Fruit fly (Drosophila melanogaster) whole organism, embryonic: ENCODE data around the gene Enoph.

Source experiments
- CG10366 ChIP-seq: fragments of 200-800 bp; sonication (Bioruptor generic); IDR thresholded peaks from 2 replicates; pipeline ENCODE4 v1.3.6; 2022; ENCODE audit warnings: missing biosample characterization, missing genetic modification characterization
- Oaz ChIP-seq: fragments of 200-800 bp; sonication (Bioruptor generic); IDR thresholded peaks from 2 replicates; pipeline ENCODE4 v1.3.6; 2022; ENCODE audit warnings: missing biosample characterization, missing genetic modification characterization
- en ChIP-seq: fragments of 200-800 bp; sonication (Bioruptor generic); optimal IDR thresholded peaks from 2 replicates; lab custom pipeline; 2016; ENCODE audit warnings: missing biosample characterization, missing genetic modification characterization
- repo ChIP-seq: fragments of 200-800 bp; sonication (Bioruptor generic); optimal IDR thresholded peaks from 2 replicates; lab custom pipeline; 2016; ENCODE audit warnings: missing biosample characterization, missing genetic modification characterization
- tio ChIP-seq: fragments of 200-800 bp; sonication (Bioruptor generic); optimal IDR thresholded peaks from 2 replicates; lab custom pipeline; 2017; ENCODE audit warnings: missing biosample characterization, missing genetic modification characterization, inconsistent platforms

DNA sequence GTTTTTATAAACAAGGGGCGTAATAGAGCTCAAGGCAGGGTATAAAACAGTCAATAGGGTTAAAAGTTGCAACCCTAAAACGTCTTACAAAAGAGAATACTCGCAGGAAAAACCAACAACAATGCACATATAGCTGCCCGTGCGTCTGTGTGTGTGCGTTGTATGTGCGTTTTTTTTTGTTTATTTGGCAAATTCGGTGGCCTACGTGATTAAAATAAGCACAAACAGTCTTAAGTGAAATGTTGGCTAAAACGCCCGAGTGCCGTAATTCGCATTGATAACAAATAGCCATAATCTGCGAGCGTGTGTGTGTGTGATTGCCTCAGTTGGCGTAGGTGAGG lies 636 bp upstream of the Enoph start:
- TF ChIP-seq CG10366, result no peak
- no peak for TF ChIP-seq repo
- TF ChIP-seq tio (GFP tag; lab: Kevin White, UChicago), result no peak
- TF ChIP-seq en, result no peak
- no peak for TF ChIP-seq Oaz
